Worm (Caenorhabditis elegans) whole organism, L3 larva: ENCODE results near the gene Y17G7B.8.
A peak's percentile ranks its signal among the peaks of the same experiment; 100 is the strongest.

Source experiments
- ama-1 ChIP-seq: fragments of 150-350 bp; optimal IDR thresholded peaks from 2 replicates; lab custom pipeline; 2018
- ceh-9 ChIP-seq: sonication (generic microtip); optimal IDR thresholded peaks from 2 replicates; lab custom pipeline; 2018; ENCODE audit warnings: missing biosample characterization, missing genetic modification characterization
- fos-1 ChIP-seq: fragments of 150-350 bp; optimal IDR thresholded peaks from 2 replicates; lab custom pipeline; 2014; ENCODE audit warnings: missing biosample characterization, missing genetic modification characterization
- nhr-12 ChIP-seq: fragments of 150-350 bp; optimal IDR thresholded peaks from 2 replicates; lab custom pipeline; 2014; ENCODE audit warnings: missing biosample characterization, missing genetic modification characterization
- pha-4 ChIP-seq: fragments of 150-350 bp; optimal IDR thresholded peaks from 2 replicates; lab custom pipeline; 2014; ENCODE audit warnings: missing biosample characterization, missing genetic modification reagents, missing genetic modification characterization
- unc-39 ChIP-seq: sonication (generic microtip); optimal IDR thresholded peaks from 4 replicates; lab custom pipeline; 2017; ENCODE audit warnings: missing biosample characterization, missing genetic modification characterization
- unc-62 ChIP-seq: fragments of 150-350 bp; sonication (generic microtip); optimal IDR thresholded peaks from 4 replicates; lab custom pipeline; 2014; ENCODE audit warnings: missing biosample characterization, missing genetic modification reagents, missing genetic modification characterization
- zag-1 ChIP-seq: fragments of 150-350 bp; optimal IDR thresholded peaks from 2 replicates; lab custom pipeline; 2014; ENCODE audit warnings: missing biosample characterization, missing genetic modification characterization
- ztf-4 ChIP-seq: fragments of 150-350 bp; optimal IDR thresholded peaks from 2 replicates; lab custom pipeline; 2014; ENCODE audit warnings: missing biosample characterization, missing genetic modification characterization

- TF ChIP-seq pha-4 (tag; lab: Kevin White, UChicago): no peak
- no peak for TF ChIP-seq fos-1 (tag; lab: Kevin White, UChicago)
- no peak for TF ChIP-seq unc-62
- TF ChIP-seq unc-39 (tag; lab: Kevin White, UChicago): no peak
- TF ChIP-seq nhr-12: no peak
- TF ChIP-seq ama-1 (lab: Kevin White, UChicago): peak; percentile 78
- TF ChIP-seq ceh-9 (tag; lab: Kevin White, UChicago): no peak
- no peak for TF ChIP-seq zag-1 (tag; lab: Kevin White, UChicago)
- TF ChIP-seq ztf-4 (tag; lab: Kevin White, UChicago): no peak
These were observed 27.0 kb upstream of the Y17G7B.8 start for ce11 chrII:12054558-12054957.
